Fruit fly (Drosophila melanogaster) whole organism, wandering third instar larva: ENCODE measurements around the gene Jhbp3.

ENCODE experiments used
- Abd-B ChIP-seq: fragments of >200 bp; optimal IDR thresholded peaks from 2 replicates; lab custom pipeline; 2017; ENCODE audit warnings: missing biosample characterization, missing genetic modification characterization
- CG32264 ChIP-seq: fragments of 200-800 bp; sonication (Bioruptor generic); optimal IDR thresholded peaks from 2 replicates; lab custom pipeline; 2016; ENCODE audit warnings: missing biosample characterization, missing genetic modification characterization
- CG9705 ChIP-seq: fragments of 200-800 bp; sonication (Bioruptor generic); optimal IDR thresholded peaks from 2 replicates; lab custom pipeline; 2018; ENCODE audit warnings: missing biosample characterization, mild to moderate bottlenecking, missing genetic modification characterization
- CrebA ChIP-seq: fragments of 200-800 bp; sonication (Bioruptor generic); optimal IDR thresholded peaks from 2 replicates; lab custom pipeline; 2016; ENCODE audit warnings: missing biosample characterization, mild to moderate bottlenecking, missing genetic modification characterization, borderline replicate concordance
- Dfd ChIP-seq: fragments of >200 bp; optimal IDR thresholded peaks from 2 replicates; lab custom pipeline; 2017; ENCODE audit warnings: missing biosample characterization, missing genetic modification characterization
- Dif ChIP-seq: fragments of 200-275, 200-300 bp; sonication (Bioruptor generic); optimal IDR thresholded peaks from 2 replicates; lab custom pipeline; 2018; ENCODE audit warnings: missing biosample characterization, missing genetic modification characterization; ENCODE audit not compliant: partially characterized antibody
- GATAd ChIP-seq: sonication (Bioruptor generic); optimal IDR thresholded peaks from 2 replicates; lab custom pipeline; 2016; ENCODE audit warnings: missing biosample characterization, missing genetic modification characterization
- HLH106 ChIP-seq: fragments of 200-800 bp; optimal IDR thresholded peaks from 3 replicates; lab custom pipeline; 2019; ENCODE audit warnings: missing biosample characterization, mild to moderate bottlenecking, missing genetic modification characterization, moderate library complexity
- Hnf4 ChIP-seq: fragments of 200-800 bp; sonication (Bioruptor generic); optimal IDR thresholded peaks from 2 replicates; lab custom pipeline; 2016; ENCODE audit warnings: missing biosample characterization, mild to moderate bottlenecking, missing genetic modification characterization
- Hr78 ChIP-seq: fragments of >200 bp; optimal IDR thresholded peaks from 2 replicates; lab custom pipeline; 2017; ENCODE audit warnings: missing biosample characterization, missing genetic modification characterization
- Hr83 ChIP-seq: fragments of 200-300 bp; sonication (Bioruptor generic); optimal IDR thresholded peaks from 2 replicates; lab custom pipeline; 2016; ENCODE audit warnings: missing biosample characterization, mild to moderate bottlenecking, missing genetic modification characterization, moderate library complexity; ENCODE audit not compliant: poor library complexity, severe bottlenecking
- Jra ChIP-seq: sonication (Bioruptor generic); optimal IDR thresholded peaks from 2 replicates; lab custom pipeline; 2016; ENCODE audit warnings: missing biosample characterization, missing genetic modification characterization
- Mio ChIP-seq: sonication (Bioruptor generic); optimal IDR thresholded peaks from 2 replicates; lab custom pipeline; 2016; ENCODE audit warnings: missing biosample characterization, missing genetic modification characterization
- Myc ChIP-seq: fragments of >200 bp; optimal IDR thresholded peaks from 2 replicates; lab custom pipeline; 2017
- N ChIP-seq: fragments of >200 bp; optimal IDR thresholded peaks from 2 replicates; lab custom pipeline; 2018; ENCODE audit warnings: missing biosample characterization, missing external identifiers, missing genetic modification characterization
- OdsH ChIP-seq: fragments of 200-800 bp; sonication (Bioruptor generic); optimal IDR thresholded peaks from 2 replicates; lab custom pipeline; 2016; ENCODE audit warnings: missing biosample characterization, mild to moderate bottlenecking, missing genetic modification characterization
- Rel ChIP-seq, 2 experiments: fragments of 200-800 bp; sonication (Bioruptor generic) in 1 of 2; optimal IDR thresholded peaks; 2 replicates in 1 of 2; 3 replicates in 1 of 2; lab custom pipeline; 2016 to 2019; ENCODE audit warnings: mild to moderate bottlenecking in 2 of 2, missing biosample characterization in 2 of 2, missing genetic modification characterization in 2 of 2, moderate library complexity in 1 of 2
- Sp1 ChIP-seq: fragments of 200-800 bp; sonication (Bioruptor generic); optimal IDR thresholded peaks from 3 replicates; lab custom pipeline; 2019; ENCODE audit warnings: missing biosample characterization, mild to moderate bottlenecking, missing genetic modification characterization, moderate library complexity
- Vsx2 ChIP-seq: fragments of 200-300, 225-300 bp; sonication (Bioruptor generic); optimal IDR thresholded peaks from 2 replicates; lab custom pipeline; 2018; ENCODE audit warnings: missing biosample characterization, missing genetic modification characterization; ENCODE audit not compliant: partially characterized antibody
- br ChIP-seq: fragments of 200-800 bp; sonication (Bioruptor generic); optimal IDR thresholded peaks from 2 replicates; lab custom pipeline; 2016; ENCODE audit warnings: missing biosample characterization, missing genetic modification characterization
- brk ChIP-seq: fragments of 200-800 bp; sonication (Bioruptor generic); optimal IDR thresholded peaks from 2 replicates; lab custom pipeline; 2016; ENCODE audit warnings: missing biosample characterization, mild to moderate bottlenecking, missing genetic modification characterization
- dl ChIP-seq, 2 experiments: fragments of 175-275, 200-275 bp in 1 of 2; fragments of 200-275 bp in 1 of 2; sonication (Bioruptor generic); optimal IDR thresholded peaks; lab custom pipeline; 2018; ENCODE audit warnings: mild to moderate bottlenecking in 2 of 2, missing biosample characterization in 2 of 2, missing genetic modification characterization in 2 of 2, moderate library complexity in 2 of 2; ENCODE audit not compliant: partially characterized antibody in 2 of 2, insufficient read depth in 1 of 2
- dmrt93B ChIP-seq: fragments of 200-800 bp; sonication (Bioruptor generic); optimal IDR thresholded peaks from 2 replicates; lab custom pipeline; 2018; ENCODE audit warnings: missing biosample characterization, mild to moderate bottlenecking, missing genetic modification characterization
- dsf ChIP-seq: sonication (Bioruptor generic); optimal IDR thresholded peaks from 2 replicates; lab custom pipeline; 2016; ENCODE audit warnings: missing biosample characterization, missing genetic modification characterization, borderline replicate concordance
- ey ChIP-seq: fragments of 200-800 bp; sonication (Bioruptor generic); optimal IDR thresholded peaks from 2 replicates; lab custom pipeline; 2016; ENCODE audit warnings: missing biosample characterization, missing genetic modification characterization
- foxo ChIP-seq, 2 experiments: fragments of 200-800 bp; sonication (Bioruptor generic); optimal IDR thresholded peaks; 2 replicates in 1 of 2; 3 replicates in 1 of 2; lab custom pipeline; 2016 to 2017; ENCODE audit warnings: missing biosample characterization in 2 of 2, missing genetic modification characterization in 2 of 2
- fru ChIP-seq: fragments of 200-800 bp; sonication (Bioruptor generic); optimal IDR thresholded peaks from 3 replicates; lab custom pipeline; 2016; ENCODE audit warnings: missing biosample characterization, mild to moderate bottlenecking, missing genetic modification characterization
- h ChIP-seq: fragments of 200-800 bp; sonication (Bioruptor generic); optimal IDR thresholded peaks from 3 replicates; lab custom pipeline; 2016; ENCODE audit warnings: missing biosample characterization, mild to moderate bottlenecking, missing genetic modification characterization
- jim ChIP-seq: fragments of 175-275, 200-325 bp; sonication (Bioruptor generic); optimal IDR thresholded peaks from 2 replicates; lab custom pipeline; 2016; ENCODE audit warnings: missing biosample characterization, mild to moderate bottlenecking, missing genetic modification characterization
- lola ChIP-seq: fragments of >200 bp; optimal IDR thresholded peaks from 2 replicates; lab custom pipeline; 2017; ENCODE audit warnings: missing biosample characterization, missing genetic modification characterization
- pan ChIP-seq: fragments of >200 bp; optimal IDR thresholded peaks from 2 replicates; lab custom pipeline; 2017
- psq ChIP-seq: fragments of 200-800 bp; sonication (Bioruptor generic); optimal IDR thresholded peaks from 3 replicates; lab custom pipeline; 2017; ENCODE audit warnings: missing biosample characterization, mild to moderate bottlenecking, missing genetic modification characterization, moderate library complexity
- rgr ChIP-seq: fragments of 200-800 bp; sonication (Bioruptor generic); optimal IDR thresholded peaks from 3 replicates; lab custom pipeline; 2016; ENCODE audit warnings: missing biosample characterization, mild to moderate bottlenecking, missing genetic modification characterization
- sage ChIP-seq: fragments of 200-800 bp; sonication (Bioruptor generic); optimal IDR thresholded peaks from 2 replicates; lab custom pipeline; 2016; ENCODE audit warnings: missing biosample characterization, mild to moderate bottlenecking, missing genetic modification characterization
- sv ChIP-seq: fragments of 200-800 bp; sonication (Bioruptor generic); optimal IDR thresholded peaks from 3 replicates; lab custom pipeline; 2016; ENCODE audit warnings: missing biosample characterization, missing genetic modification characterization
- tai ChIP-seq: sonication (Bioruptor generic); optimal IDR thresholded peaks from 2 replicates; lab custom pipeline; 2016; ENCODE audit warnings: missing biosample characterization, missing genetic modification characterization
- usp ChIP-seq: fragments of >200 bp; optimal IDR thresholded peaks from 2 replicates; lab custom pipeline; 2017; ENCODE audit warnings: missing biosample characterization, missing genetic modification characterization
- woc ChIP-seq: sonication (Bioruptor generic); optimal IDR thresholded peaks from 2 replicates; lab custom pipeline; 2016; ENCODE audit warnings: missing biosample characterization, mild to moderate bottlenecking, missing genetic modification characterization

The Jhbp3 gene

dm6 chr3R:4947732-4948131, 7.3 kb downstream of the Jhbp3 start:
- TF ChIP-seq HLH106 (tag; lab: Kevin White, UChicago) (no peak), pan (lab: Kevin White, UChicago) (no peak), Myc (no peak), usp (GFP tag; lab: Kevin White, UChicago) (no peak), foxo (GFP tag; optimal IDR thresholded peaks at IDR 0.05; lab: Kevin White, UChicago) (no peak), GATAd (GFP tag; lab: Kevin White, UChicago) (no peak), h (GFP tag; lab: Kevin White, UChicago) (no peak), dl (GFP tag; optimal IDR thresholded peaks at IDR 0.05; lab: Kevin White, UChicago; ENCODE audit: insufficient read depth in 1 of 2, partially characterized antibody in 2 of 2) (no peak), CrebA (GFP tag; lab: Kevin White, UChicago) (no peak), dsf (GFP tag; lab: Kevin White, UChicago) (no peak), Jra (GFP tag; lab: Kevin White, UChicago) (no peak), tai (GFP tag; lab: Kevin White, UChicago) (no peak), Abd-B (GFP tag; lab: Kevin White, UChicago) (no peak), ey (GFP tag; lab: Kevin White, UChicago) (no peak), Sp1 (no peak), Hr83 (no peak), dmrt93B (GFP tag; lab: Kevin White, UChicago) (no peak), OdsH (GFP tag; lab: Kevin White, UChicago) (no peak)
- TF ChIP-seq, all 38 proteins: peak for 0

dm6 chr3R:4914439-4914880, 40.6 kb downstream of the Jhbp3 start:
- TF ChIP-seq HLH106 (tag; lab: Kevin White, UChicago) (peak; percentile 6), pan (lab: Kevin White, UChicago) (no peak)

dm6 chr3R:4913181-4913580, 41.9 kb downstream of the Jhbp3 start:
- no peak for TF ChIP-seq Dif (GFP tag; lab: Kevin White, UChicago)
- TF ChIP-seq brk = no peak
- peak; percentile 4 for TF ChIP-seq OdsH (GFP tag; lab: Kevin White, UChicago)
- peak; percentile 5 for TF ChIP-seq HLH106 (tag; lab: Kevin White, UChicago)

- TF ChIP-seq Hnf4 (GFP tag; lab: Kevin White, UChicago) (peak; percentile 87), Jra (GFP tag; lab: Kevin White, UChicago) (peak; percentile 68), Abd-B (GFP tag; lab: Kevin White, UChicago) (no peak), OdsH (GFP tag; lab: Kevin White, UChicago) (peak; percentile 83), Dif (GFP tag; lab: Kevin White, UChicago) (no peak), Mio (GFP tag; lab: Kevin White, UChicago) (peak; percentile 12), rgr (peak; percentile 82), usp (GFP tag; lab: Kevin White, UChicago) (no peak), foxo (GFP tag; optimal IDR thresholded peaks at IDR 0.05; lab: Kevin White, UChicago) (peak; percentile 59 to 88), ey (GFP tag; lab: Kevin White, UChicago) (peak; percentile 83), brk (peak; percentile 10), CG9705 (GFP tag; lab: Kevin White, UChicago) (peak; percentile 10), Hr83 (no peak), fru (GFP tag; lab: Kevin White, UChicago) (peak; percentile 88), Sp1 (peak; percentile 75), Rel (GFP tag; optimal IDR thresholded peaks at IDR 0.05; lab: Kevin White, UChicago) (no peak), Rel (tag; optimal IDR thresholded peaks at IDR 0.05; lab: Kevin White, UChicago) (peak; percentile 54), tai (GFP tag; lab: Kevin White, UChicago) (peak; percentile 78), Dfd (no peak), sv (peak; percentile 41), br (peak; percentile 87), dmrt93B (GFP tag; lab: Kevin White, UChicago) (peak; percentile 56), HLH106 (tag; lab: Kevin White, UChicago) (peak; percentile 79), dsf (GFP tag; lab: Kevin White, UChicago) (no peak), lola (no peak), GATAd (GFP tag; lab: Kevin White, UChicago) (no peak), Hr78 (GFP tag; lab: Kevin White, UChicago) (no peak), jim (GFP tag; lab: Kevin White, UChicago) (no peak), woc (peak; percentile 77), sage (GFP tag; lab: Kevin White, UChicago) (no peak), dl (GFP tag; optimal IDR thresholded peaks at IDR 0.05; lab: Kevin White, UChicago; ENCODE audit: insufficient read depth in 1 of 2, partially characterized antibody in 2 of 2) (no peak), Vsx2 (GFP tag; lab: Kevin White, UChicago) (no peak), CG32264 (GFP tag; lab: Kevin White, UChicago) (peak; percentile 42), CrebA (GFP tag; lab: Kevin White, UChicago) (no peak), h (GFP tag; lab: Kevin White, UChicago) (peak; percentile 89), N (GFP tag; lab: Kevin White, UChicago) (no peak), pan (lab: Kevin White, UChicago) (no peak), Myc (no peak), psq (GFP tag; lab: Kevin White, UChicago) (peak; percentile 76)
- TF ChIP-seq, all 38 proteins: peak for 21
These were observed 42.9 kb downstream of the Jhbp3 start for dm6 chr3R:4912130-4912549.
